Worm (Caenorhabditis elegans) whole organism, L2 larva: Measurements from ENCODE around the gene spe-6.

ENCODE experiments used
- C34F6.9 ChIP-seq: fragments of 150-350 bp; optimal IDR thresholded peaks from 2 replicates; lab custom pipeline; 2014; ENCODE audit warnings: missing biosample characterization, missing genetic modification characterization
- R02D3.7 ChIP-seq: fragments of 150-350 bp; optimal IDR thresholded peaks from 2 replicates; lab custom pipeline; 2014; ENCODE audit warnings: missing biosample characterization, missing genetic modification characterization
- Y55F3AM.14 ChIP-seq: fragments of 200-800 bp; sonication (Bioruptor generic); optimal IDR thresholded peaks from 2 replicates; lab custom pipeline; 2018; ENCODE audit warnings: mild to moderate bottlenecking, missing genetic modification characterization, missing compliant biosample characterization
- alr-1 ChIP-seq: fragments of 150-350 bp; optimal IDR thresholded peaks from 2 replicates; lab custom pipeline; 2014; ENCODE audit warnings: missing biosample characterization, missing genetic modification characterization
- aly-2 ChIP-seq: fragments of 150-350 bp; optimal IDR thresholded peaks from 2 replicates; lab custom pipeline; 2014; ENCODE audit warnings: missing biosample characterization, missing genetic modification characterization
- ama-1 ChIP-seq: fragments of 150-350 bp; optimal IDR thresholded peaks from 2 replicates; lab custom pipeline; 2018; ENCODE audit warnings: inconsistent platforms
- blmp-1 ChIP-seq: sonication (generic microtip); optimal IDR thresholded peaks from 2 replicates; lab custom pipeline; 2017; ENCODE audit warnings: missing genetic modification characterization, mild to moderate bottlenecking, missing compliant biosample characterization, antibody characterized with exemption, moderate library complexity; ENCODE audit not compliant: insufficient read depth
- ceh-16 ChIP-seq: fragments of 150-350 bp; optimal IDR thresholded peaks from 2 replicates; lab custom pipeline; 2014; ENCODE audit warnings: missing biosample characterization, missing genetic modification characterization
- ceh-82 ChIP-seq: fragments of 150-350 bp; optimal IDR thresholded peaks from 2 replicates; lab custom pipeline; 2014; ENCODE audit warnings: missing biosample characterization, missing genetic modification characterization
- dmd-4 ChIP-seq: sonication (generic microtip); optimal IDR thresholded peaks from 2 replicates; lab custom pipeline; 2017; ENCODE audit warnings: missing biosample characterization, missing genetic modification characterization
- elt-3 ChIP-seq: sonication (generic microtip); optimal IDR thresholded peaks from 2 replicates; lab custom pipeline; 2017; ENCODE audit warnings: missing biosample characterization, missing genetic modification characterization
- fos-1 ChIP-seq: fragments of 150-350 bp; optimal IDR thresholded peaks from 2 replicates; lab custom pipeline; 2014; ENCODE audit warnings: missing biosample characterization, missing genetic modification characterization
- lin-11 ChIP-seq: fragments of 150-350 bp; sonication (generic microtip); optimal IDR thresholded peaks from 2 replicates; lab custom pipeline; 2014; ENCODE audit warnings: missing biosample characterization, missing genetic modification characterization, inconsistent platforms, mixed read lengths
- lin-39 ChIP-seq: fragments of 150-350 bp; optimal IDR thresholded peaks from 2 replicates; lab custom pipeline; 2014; ENCODE audit warnings: missing biosample characterization, missing genetic modification reagents, missing genetic modification characterization
- lsy-2 ChIP-seq, 2 experiments: fragments of 150-350 bp in 1 of 2; sonication (generic microtip) in 1 of 2; optimal IDR thresholded peaks; 2 replicates each; lab custom pipeline; 2014 to 2017; ENCODE audit warnings: missing biosample characterization in 2 of 2, missing genetic modification characterization in 2 of 2
- mab-5 ChIP-seq: fragments of 150-350 bp; optimal IDR thresholded peaks from 2 replicates; lab custom pipeline; 2014; ENCODE audit warnings: missing biosample characterization, missing genetic modification characterization
- mbf-1 ChIP-seq: sonication (generic microtip); optimal IDR thresholded peaks from 2 replicates; lab custom pipeline; 2017; ENCODE audit warnings: missing biosample characterization, missing genetic modification characterization
- mdl-1 ChIP-seq, 2 experiments: fragments of 150-350 bp in 1 of 2; sonication (generic microtip) in 1 of 2; optimal IDR thresholded peaks; 2 replicates each; lab custom pipeline; 2017; ENCODE audit warnings: missing biosample characterization in 2 of 2, missing genetic modification characterization in 2 of 2
- nhr-10 ChIP-seq: sonication (generic microtip); optimal IDR thresholded peaks from 2 replicates; lab custom pipeline; 2017; ENCODE audit warnings: missing biosample characterization, missing genetic modification characterization
- nhr-12 ChIP-seq: fragments of 150-350 bp; optimal IDR thresholded peaks from 2 replicates; lab custom pipeline; 2014; ENCODE audit warnings: missing biosample characterization, missing genetic modification characterization
- nhr-129 ChIP-seq: fragments of 150-350 bp; optimal IDR thresholded peaks from 2 replicates; lab custom pipeline; 2014; ENCODE audit warnings: missing biosample characterization, missing genetic modification characterization
- nhr-23 ChIP-seq: fragments of 150-350 bp; optimal IDR thresholded peaks from 2 replicates; lab custom pipeline; 2014; ENCODE audit warnings: missing biosample characterization, missing genetic modification reagents, missing genetic modification characterization
- nhr-237 ChIP-seq: fragments of 150-350 bp; optimal IDR thresholded peaks from 2 replicates; lab custom pipeline; 2014; ENCODE audit warnings: missing biosample characterization, missing genetic modification characterization
- nhr-25 ChIP-seq: fragments of 150-350 bp; sonication (generic microtip); optimal IDR thresholded peaks from 3 replicates; lab custom pipeline; 2014; ENCODE audit warnings: missing biosample characterization, missing genetic modification characterization
- nhr-6 ChIP-seq: fragments of 150-350 bp; optimal IDR thresholded peaks from 2 replicates; lab custom pipeline; 2014; ENCODE audit warnings: missing biosample characterization, missing genetic modification characterization
- nhr-77 ChIP-seq: fragments of 150-350 bp; optimal IDR thresholded peaks from 2 replicates; lab custom pipeline; 2014; ENCODE audit warnings: missing biosample characterization, missing genetic modification characterization
- peb-1 ChIP-seq: fragments of 150-350 bp; optimal IDR thresholded peaks from 2 replicates; lab custom pipeline; 2014; ENCODE audit warnings: missing biosample characterization, missing genetic modification characterization
- sem-4 ChIP-seq: fragments of 150-350 bp; optimal IDR thresholded peaks from 2 replicates; lab custom pipeline; 2014; ENCODE audit warnings: missing biosample characterization, missing genetic modification reagents, missing genetic modification characterization
- skn-1 ChIP-seq: sonication (generic microtip); optimal IDR thresholded peaks from 2 replicates; lab custom pipeline; 2017; ENCODE audit warnings: missing biosample characterization, missing genetic modification characterization
- sma-3 ChIP-seq: sonication (generic microtip); optimal IDR thresholded peaks from 2 replicates; lab custom pipeline; 2016; ENCODE audit warnings: missing genetic modification reagents, missing genetic modification characterization, missing compliant biosample characterization
- sma-9 ChIP-seq, 2 experiments: fragments of 150-350 bp in 1 of 2; sonication (generic microtip) in 1 of 2; optimal IDR thresholded peaks; 2 replicates each; lab custom pipeline; 2014 to 2016; ENCODE audit warnings: missing genetic modification characterization in 2 of 2, mild to moderate bottlenecking in 1 of 2, missing biosample characterization in 1 of 2, missing compliant biosample characterization in 1 of 2, missing genetic modification reagents in 1 of 2, moderate library complexity in 1 of 2
- snpc-4 ChIP-seq: fragments of 150-350 bp; optimal IDR thresholded peaks from 2 replicates; lab custom pipeline; 2014; ENCODE audit warnings: missing biosample characterization, missing genetic modification characterization
- unc-39 ChIP-seq: fragments of 150-350 bp; optimal IDR thresholded peaks from 2 replicates; lab custom pipeline; 2014; ENCODE audit warnings: missing biosample characterization, missing genetic modification characterization
- unc-55 ChIP-seq: fragments of 150-350 bp; sonication (generic microtip); optimal IDR thresholded peaks from 3 replicates; lab custom pipeline; 2014; ENCODE audit warnings: missing biosample characterization, missing genetic modification reagents, missing genetic modification characterization
- unc-62 ChIP-seq: fragments of 150-350 bp; optimal IDR thresholded peaks from 2 replicates; lab custom pipeline; 2014; ENCODE audit warnings: missing biosample characterization, missing genetic modification reagents, missing genetic modification characterization
- zag-1 ChIP-seq: fragments of 150-350 bp; optimal IDR thresholded peaks from 2 replicates; lab custom pipeline; 2014; ENCODE audit warnings: missing biosample characterization, missing genetic modification characterization
- ztf-1 ChIP-seq: fragments of 200-800 bp; sonication (Bioruptor generic); conservative IDR thresholded peaks from 2 replicates; pipeline ENCODE4 v1.3.6; 2022; ENCODE audit warnings: missing genetic modification characterization, missing compliant biosample characterization
- ztf-11 ChIP-seq: sonication (generic microtip); optimal IDR thresholded peaks from 2 replicates; lab custom pipeline; 2017; ENCODE audit warnings: missing biosample characterization, missing genetic modification characterization
- ztf-4 ChIP-seq: fragments of 150-350 bp; optimal IDR thresholded peaks from 2 replicates; lab custom pipeline; 2014; ENCODE audit warnings: missing biosample characterization, missing genetic modification characterization

spe-6 gene

DNA sequence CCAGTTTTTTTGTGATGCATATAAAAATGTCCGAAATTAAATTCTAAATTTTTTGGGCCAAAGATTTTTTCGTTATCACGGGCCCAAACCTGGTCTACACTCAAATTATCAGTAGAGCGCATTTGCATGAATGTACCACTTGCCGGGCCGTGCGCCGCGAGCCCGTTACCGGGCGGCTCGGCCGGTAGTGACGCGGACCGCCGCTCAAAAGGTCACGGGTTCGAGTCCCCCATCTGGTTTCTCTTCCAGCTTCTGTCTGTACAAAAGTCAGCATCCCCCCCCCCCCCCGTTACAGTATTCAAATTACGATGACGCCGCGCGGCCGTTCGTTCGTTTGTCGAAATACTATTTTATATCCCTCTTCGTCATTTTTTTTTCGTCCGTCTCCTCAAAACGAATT, 28.0 kb upstream of the spe-6 start:
- TF ChIP-seq mab-5 (tag; lab: Kevin White, UChicago) (no peak), zag-1 (no peak), ama-1 (no peak), nhr-6 (tag; lab: Kevin White, UChicago) (no peak), ceh-16 (no peak), nhr-10 (tag; lab: Kevin White, UChicago) (no peak), ztf-1 (GFP tag; lab: Robert Waterston, UW) (no peak), aly-2 (tag; lab: Kevin White, UChicago) (no peak), nhr-12 (no peak), lin-11 (no peak), nhr-129 (no peak), nhr-23 (no peak), skn-1 (tag; lab: Kevin White, UChicago) (no peak), mdl-1 (tag; optimal IDR thresholded peaks at IDR 0.05; lab: Kevin White, UChicago) (no peak), nhr-77 (tag; lab: Kevin White, UChicago) (no peak), elt-3 (tag; lab: Kevin White, UChicago) (no peak)

DNA sequence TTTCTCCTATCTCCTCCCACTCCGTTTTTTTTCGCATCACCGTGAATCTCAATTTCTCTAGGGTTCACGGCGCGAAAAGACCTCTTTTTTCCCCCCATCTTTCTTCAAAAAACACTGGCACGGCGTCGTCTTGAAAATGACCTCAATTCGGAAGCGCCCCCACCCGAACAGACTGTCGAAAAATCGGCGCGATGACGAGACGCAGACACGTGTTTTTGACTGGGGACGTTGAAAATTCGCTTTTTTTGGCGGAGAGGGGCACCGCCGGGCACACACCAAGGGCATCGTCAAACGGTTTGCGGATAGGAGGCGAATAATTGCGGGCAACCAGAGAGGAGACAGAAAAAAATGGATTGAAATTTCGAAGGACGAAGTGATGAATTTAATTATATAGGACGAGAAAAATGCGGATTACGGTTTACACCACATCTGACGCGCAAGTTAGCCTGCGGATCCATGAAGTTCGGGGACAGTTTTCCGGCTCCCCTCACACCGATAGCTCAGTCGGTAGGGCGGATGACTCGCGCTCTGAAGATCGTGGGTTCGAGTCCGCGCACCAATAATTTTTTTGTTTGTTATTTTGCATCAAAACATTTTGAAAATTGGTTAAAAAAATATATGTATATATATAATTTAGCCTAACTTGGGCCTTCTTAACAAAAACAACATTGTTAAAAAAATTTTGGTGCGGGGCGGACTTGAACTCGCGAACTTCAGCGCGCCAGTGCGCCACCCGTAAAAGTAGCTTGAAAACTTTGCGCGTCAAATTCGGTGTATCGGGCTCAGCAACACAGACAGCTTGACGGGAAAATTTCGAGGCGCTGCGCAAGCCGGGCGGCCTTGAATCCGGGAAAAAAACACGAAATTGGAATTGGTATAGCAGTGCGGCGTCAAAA, 26.6 kb upstream of the spe-6 start:
- TF ChIP-seq R02D3.7 (tag; lab: Kevin White, UChicago): no peak
- no peak for TF ChIP-seq mab-5 (tag; lab: Kevin White, UChicago)
- no peak for TF ChIP-seq ztf-4 (tag; lab: Kevin White, UChicago)
- no peak for TF ChIP-seq ztf-11 (tag; lab: Kevin White, UChicago)
- TF ChIP-seq ceh-82 (tag; lab: Kevin White, UChicago): no peak
- no peak for TF ChIP-seq alr-1
- TF ChIP-seq nhr-23: no peak
- no peak for TF ChIP-seq lin-11
- TF ChIP-seq nhr-12: no peak
- peak; percentile 33 for TF ChIP-seq nhr-25 (tag; lab: Kevin White, UChicago)
- TF ChIP-seq fos-1 (tag; lab: Kevin White, UChicago): peak; percentile 11

DNA sequence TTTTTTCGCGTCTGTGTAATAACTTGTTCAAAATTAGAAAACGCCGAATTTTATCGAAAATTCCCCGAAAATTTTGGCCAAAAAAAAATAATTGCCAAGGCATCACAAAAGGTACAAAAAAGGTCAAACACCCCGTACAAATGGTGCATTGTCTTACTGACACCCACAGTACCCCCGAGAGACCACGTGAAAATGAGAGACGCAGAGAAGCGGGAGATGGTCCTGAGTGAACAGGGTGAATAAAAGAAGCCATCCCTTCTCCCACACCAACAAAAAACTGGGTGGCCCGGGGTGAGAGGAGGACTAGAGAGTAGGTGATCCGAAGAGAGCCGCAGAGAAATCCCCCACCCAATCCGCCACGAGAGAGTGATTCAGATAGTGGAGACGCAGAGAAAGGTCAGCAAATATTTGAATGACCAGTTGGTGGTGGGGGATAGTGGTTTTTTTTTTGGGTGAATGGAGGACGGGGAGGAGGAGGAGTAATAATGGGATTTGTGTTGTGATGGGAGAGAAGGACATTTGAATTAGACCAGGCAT, 23.9 kb upstream of the spe-6 start:
- TF ChIP-seq peb-1 (tag; lab: Kevin White, UChicago) (no peak), ztf-4 (tag; lab: Kevin White, UChicago) (no peak), unc-39 (tag; lab: Kevin White, UChicago) (no peak), mbf-1 (tag; lab: Kevin White, UChicago) (no peak), nhr-237 (tag; lab: Kevin White, UChicago) (no peak), ama-1 (no peak), R02D3.7 (tag; lab: Kevin White, UChicago) (no peak), alr-1 (no peak)

DNA sequence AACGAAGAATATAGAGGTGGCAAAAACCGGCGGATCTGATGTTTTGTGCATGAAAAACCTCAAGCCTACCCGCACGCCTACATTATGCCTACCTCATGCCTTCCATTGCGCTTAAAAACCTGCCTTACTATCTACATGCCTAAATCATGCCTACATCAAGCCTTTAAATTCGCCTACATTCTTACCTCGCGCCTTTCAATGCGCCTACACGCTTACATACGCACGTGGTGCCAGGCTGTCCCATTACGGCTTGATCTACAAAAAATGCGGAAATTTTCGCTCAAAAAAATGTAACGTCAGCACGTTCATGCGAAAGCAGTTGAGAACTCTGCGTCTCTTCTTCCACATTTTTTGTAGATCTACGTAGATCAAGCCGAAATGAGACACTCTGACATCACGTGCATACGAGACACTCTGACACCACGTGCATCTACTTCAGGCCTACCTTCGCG, 21.1 kb upstream of the spe-6 start, which contains the start of gene fbxa-220:
Gene fbxa-220 (minus strand): TSS at position 51 of the 452 bp plus-strand sequence.
- no peak for TF ChIP-seq ceh-82 (tag; lab: Kevin White, UChicago)
- no peak for TF ChIP-seq snpc-4 (tag; lab: Kevin White, UChicago)
- no peak for TF ChIP-seq nhr-237 (tag; lab: Kevin White, UChicago)
- no peak for TF ChIP-seq C34F6.9 (tag; lab: Kevin White, UChicago)
- no peak for TF ChIP-seq skn-1 (tag; lab: Kevin White, UChicago)
- TF ChIP-seq sem-4 (tag; lab: Kevin White, UChicago): no peak
- no peak for TF ChIP-seq peb-1 (tag; lab: Kevin White, UChicago)

DNA sequence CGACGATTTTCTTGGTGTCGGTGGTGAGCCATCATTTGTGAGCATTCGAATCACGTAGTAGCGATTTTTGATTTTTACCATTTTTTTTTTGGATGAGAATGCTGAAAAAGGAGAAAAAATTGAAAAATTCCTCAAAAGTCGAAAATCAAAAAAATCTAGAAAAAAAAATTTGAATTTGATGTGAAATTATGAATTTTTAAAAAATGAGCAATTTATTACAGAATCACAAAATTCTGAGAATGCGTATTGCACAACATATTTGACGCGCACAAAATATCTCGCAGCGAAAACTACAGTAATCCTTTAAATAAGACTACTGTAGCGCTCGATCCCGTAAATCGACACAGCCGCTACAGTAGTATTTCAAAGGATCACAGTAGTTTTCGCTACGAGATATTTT, 18.0 kb upstream of the spe-6 start, which contains the start of gene popl-5:
Gene popl-5 (minus strand): TSS at position 101 of the 400 bp plus-strand sequence.
- TF ChIP-seq sem-4 (tag; lab: Kevin White, UChicago): no peak
- TF ChIP-seq zag-1: no peak
- TF ChIP-seq peb-1 (tag; lab: Kevin White, UChicago): no peak
- no peak for TF ChIP-seq unc-62 (GFP tag; lab: Kevin White, UChicago)
- TF ChIP-seq ztf-4 (tag; lab: Kevin White, UChicago): no peak
- no peak for TF ChIP-seq nhr-6 (tag; lab: Kevin White, UChicago)
- no peak for TF ChIP-seq ama-1
- no peak for TF ChIP-seq dmd-4 (tag; lab: Kevin White, UChicago)
- TF ChIP-seq fos-1 (tag; lab: Kevin White, UChicago): no peak
- no peak for TF ChIP-seq ceh-16
- no peak for TF ChIP-seq lsy-2 (tag; optimal IDR thresholded peaks at IDR 0.05; lab: Kevin White, UChicago)
- TF ChIP-seq aly-2 (tag; lab: Kevin White, UChicago): no peak
- no peak for TF ChIP-seq blmp-1
- no peak for TF ChIP-seq sma-3
- no peak for TF ChIP-seq skn-1 (tag; lab: Kevin White, UChicago)
- TF ChIP-seq lin-39 (tag; lab: Kevin White, UChicago): no peak
- no peak for TF ChIP-seq sma-9 (GFP tag; optimal IDR thresholded peaks at IDR 0.05; lab: Kevin White, UChicago)
- TF ChIP-seq sma-9 (tag; optimal IDR thresholded peaks at IDR 0.05; lab: Kevin White, UChicago): no peak
- TF ChIP-seq nhr-129: no peak
- TF ChIP-seq unc-55: no peak
- TF ChIP-seq Y55F3AM.14: no peak
